Fruit fly (Drosophila melanogaster): ENCODE results near the gene MCU.

The MCU gene

DNA sequence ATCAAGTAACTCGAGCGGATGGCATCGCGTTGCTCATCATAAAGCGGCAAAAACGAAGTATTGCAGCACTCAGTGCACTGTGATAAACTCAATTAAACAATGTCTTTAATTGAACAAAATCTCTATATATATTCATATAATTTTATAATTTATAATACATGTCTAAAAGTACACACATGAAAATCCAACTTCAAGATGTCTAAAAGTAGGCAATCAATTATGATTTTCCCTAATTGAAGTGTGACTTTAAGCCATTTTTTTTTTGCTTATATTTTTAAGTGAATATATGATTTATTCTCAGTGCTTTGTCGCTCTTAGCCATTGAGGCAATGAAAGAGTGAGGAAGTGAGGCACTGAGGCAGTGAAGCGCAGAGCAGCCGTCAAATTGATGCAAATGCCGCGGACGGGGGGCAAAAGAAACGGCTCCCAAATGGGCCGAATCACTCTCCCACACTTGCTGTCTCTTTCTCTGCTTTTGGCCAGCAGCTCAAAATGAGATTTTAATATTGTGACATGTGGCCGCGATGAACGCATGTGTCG is 26.8 kb downstream of the MCU start:
- no peak for TF ChIP-seq CG17801 (GFP tag; optimal IDR thresholded peaks at IDR 0.05; ENCODE audit: partially characterized antibody)

dm6 chr3L:6589429-6590062 is 39.0 kb downstream of the MCU start, which contains the start of gene jv:
jv (minus strand) TSS chr3L:6589479.
- TF ChIP-seq CG17801 (GFP tag; optimal IDR thresholded peaks at IDR 0.05; ENCODE audit: partially characterized antibody): no peak

DNA sequence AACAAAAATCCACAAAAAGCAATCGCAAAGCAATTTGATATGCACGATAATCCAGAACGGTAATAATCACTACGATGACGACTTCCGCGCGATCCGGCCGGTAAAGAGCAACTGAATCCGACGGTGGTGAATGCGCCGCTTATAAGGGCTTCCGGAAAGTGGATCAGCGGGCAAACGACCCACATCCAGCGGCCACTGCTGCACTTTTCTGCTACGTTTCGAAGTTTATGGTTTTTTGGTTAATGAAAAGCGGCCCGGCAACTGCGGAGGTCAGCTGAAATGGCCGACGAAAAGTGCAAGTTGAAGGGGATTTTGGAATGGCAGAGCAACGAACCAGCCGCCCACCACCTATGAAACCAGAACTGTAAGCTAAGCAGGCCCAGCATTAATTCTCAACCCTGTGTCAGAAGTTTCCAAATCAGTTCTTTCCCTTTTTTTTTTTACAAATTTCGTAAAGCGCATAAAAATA is 52.8 kb downstream of the MCU start, which contains the start of the genes ndl and Rexo5:
ndl (minus strand) TSS at position 101 of the 469 bp plus-strand sequence.
Rexo5 (plus strand) TSS at position 419 of the 469 bp plus-strand sequence.
- no peak for TF ChIP-seq CG17801 (GFP tag; optimal IDR thresholded peaks at IDR 0.05; ENCODE audit: partially characterized antibody)

DNA sequence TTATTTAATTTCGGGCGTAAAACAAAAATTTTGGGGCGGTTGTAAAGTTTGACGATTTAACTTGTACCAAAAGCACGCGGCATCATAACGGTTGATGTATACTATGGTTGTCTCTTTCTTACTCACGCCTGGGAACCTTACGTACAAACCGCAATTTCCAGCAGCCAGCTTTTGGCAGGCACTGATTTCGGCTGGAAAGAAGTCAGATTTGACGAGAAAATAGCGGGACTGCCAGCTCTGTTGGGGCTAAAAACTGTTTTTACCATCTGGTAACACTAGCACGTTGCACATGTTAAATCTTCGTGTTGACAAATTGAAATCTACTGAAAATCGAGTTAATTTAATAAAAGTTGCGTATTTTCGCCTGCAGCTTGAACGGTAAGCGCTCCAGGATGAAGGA is 55.4 kb downstream of the MCU start, which contains the start of gene zpg:
zpg (minus strand) TSS at position 108 of the 400 bp plus-strand sequence.
- no peak for TF ChIP-seq CG17801 (GFP tag; optimal IDR thresholded peaks at IDR 0.05; ENCODE audit: partially characterized antibody)

- TF ChIP-seq CG17801 (GFP tag; optimal IDR thresholded peaks at IDR 0.05; ENCODE audit: partially characterized antibody): no peak
Measured at dm6 chr3L:6608884-6609552, 58.5 kb downstream of the MCU start, which contains the start of gene axed. axed (plus strand) TSS chr3L:6609325.

- TF ChIP-seq CG17801 (GFP tag; optimal IDR thresholded peaks at IDR 0.05; ENCODE audit: partially characterized antibody): no peak
Measured at dm6 chr3L:6612637-6613036, 62.1 kb downstream of the MCU start.

DNA sequence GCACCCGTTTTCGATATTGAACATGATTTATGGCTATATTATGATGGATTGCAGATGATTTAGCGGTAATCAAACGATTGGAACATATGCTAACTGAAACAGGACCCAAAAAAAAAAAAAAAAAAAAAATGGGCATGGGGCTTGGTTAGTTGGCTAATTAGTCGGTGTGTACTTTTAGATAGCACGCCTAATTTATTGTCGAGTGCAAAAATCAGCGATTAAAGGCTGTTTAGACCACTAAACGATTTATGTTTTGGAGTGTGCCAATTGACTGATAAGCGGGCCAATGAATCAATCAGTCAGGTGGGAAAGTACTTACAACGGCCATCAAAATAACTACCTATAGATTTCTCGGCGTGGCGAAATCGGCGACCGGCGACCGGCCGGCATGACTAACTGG is 64.6 kb downstream of the MCU start:
- TF ChIP-seq CG17801 (GFP tag; optimal IDR thresholded peaks at IDR 0.05; ENCODE audit: partially characterized antibody): no peak

- no peak for TF ChIP-seq CG17801 (GFP tag; optimal IDR thresholded peaks at IDR 0.05; ENCODE audit: partially characterized antibody)
Measured at dm6 chr3L:6619060-6619459, 68.5 kb downstream of the MCU start.

- TF ChIP-seq CG17801 (GFP tag; optimal IDR thresholded peaks at IDR 0.05; ENCODE audit: partially characterized antibody): no peak
Measured at dm6 chr3L:6623669-6624204, 73.2 kb downstream of the MCU start, which contains the start of gene GluRIA. GluRIA (plus strand) TSS chr3L:6624032.
